Fruit fly (Drosophila melanogaster) whole organism, adult: ENCODE data around the gene CG46313.

Experiments used
- CG11617 ChIP-seq: fragments of 200-800 bp; sonication (Bioruptor generic); optimal IDR thresholded peaks from 2 replicates; lab custom pipeline; 2017; ENCODE audit warnings: mild to moderate bottlenecking, missing biosample characterization, missing genetic modification reagents, missing genetic modification characterization
- CG14711 ChIP-seq: fragments of 200-800 bp; sonication (Bioruptor generic); optimal IDR thresholded peaks from 2 replicates; lab custom pipeline; 2018; ENCODE audit warnings: missing biosample characterization, mild to moderate bottlenecking, missing genetic modification characterization, moderate library complexity
- CG1620 ChIP-seq: fragments of 200-800 bp; sonication (Bioruptor generic); optimal IDR thresholded peaks from 2 replicates; lab custom pipeline; 2016; ENCODE audit warnings: missing biosample characterization, missing genetic modification characterization
- Clk ChIP-seq: fragments of 200-800 bp; sonication (Bioruptor generic); optimal IDR thresholded peaks from 2 replicates; lab custom pipeline; 2017; ENCODE audit warnings: missing biosample characterization, missing genetic modification characterization
- Crg-1 ChIP-seq: fragments of 200-800 bp; sonication (Bioruptor generic); optimal IDR thresholded peaks from 2 replicates; lab custom pipeline; 2016; ENCODE audit warnings: missing biosample characterization, missing genetic modification characterization
- Hr96 ChIP-seq: fragments of 200-800 bp; sonication (Bioruptor generic); optimal IDR thresholded peaks from 2 replicates; lab custom pipeline; 2016; ENCODE audit warnings: missing biosample characterization, missing genetic modification characterization
- bab1 ChIP-seq: fragments of 200-800 bp; sonication (Bioruptor generic); optimal IDR thresholded peaks from 3 replicates; lab custom pipeline; 2019; ENCODE audit warnings: missing biosample characterization, mild to moderate bottlenecking, missing genetic modification characterization, moderate library complexity
- cnc ChIP-seq, 2 experiments: fragments of >200 bp; optimal IDR thresholded peaks; 2 replicates each; lab custom pipeline; 2017
- kay ChIP-seq: fragments of 200-800 bp; sonication (Bioruptor generic); peaks from one replicate; lab custom pipeline; 2016; ENCODE audit warnings: missing biosample characterization, missing genetic modification characterization, borderline replicate concordance
- pad ChIP-seq: fragments of 200-800 bp; sonication (Bioruptor generic); optimal IDR thresholded peaks from 3 replicates; lab custom pipeline; 2017; ENCODE audit warnings: missing biosample characterization, missing genetic modification characterization, mild to moderate bottlenecking, moderate library complexity, missing genetic modification reagents
- toe ChIP-seq: fragments of 200-800 bp; sonication (Bioruptor generic); optimal IDR thresholded peaks from 2 replicates; lab custom pipeline; 2016; ENCODE audit warnings: missing biosample characterization, missing genetic modification characterization

DNA sequence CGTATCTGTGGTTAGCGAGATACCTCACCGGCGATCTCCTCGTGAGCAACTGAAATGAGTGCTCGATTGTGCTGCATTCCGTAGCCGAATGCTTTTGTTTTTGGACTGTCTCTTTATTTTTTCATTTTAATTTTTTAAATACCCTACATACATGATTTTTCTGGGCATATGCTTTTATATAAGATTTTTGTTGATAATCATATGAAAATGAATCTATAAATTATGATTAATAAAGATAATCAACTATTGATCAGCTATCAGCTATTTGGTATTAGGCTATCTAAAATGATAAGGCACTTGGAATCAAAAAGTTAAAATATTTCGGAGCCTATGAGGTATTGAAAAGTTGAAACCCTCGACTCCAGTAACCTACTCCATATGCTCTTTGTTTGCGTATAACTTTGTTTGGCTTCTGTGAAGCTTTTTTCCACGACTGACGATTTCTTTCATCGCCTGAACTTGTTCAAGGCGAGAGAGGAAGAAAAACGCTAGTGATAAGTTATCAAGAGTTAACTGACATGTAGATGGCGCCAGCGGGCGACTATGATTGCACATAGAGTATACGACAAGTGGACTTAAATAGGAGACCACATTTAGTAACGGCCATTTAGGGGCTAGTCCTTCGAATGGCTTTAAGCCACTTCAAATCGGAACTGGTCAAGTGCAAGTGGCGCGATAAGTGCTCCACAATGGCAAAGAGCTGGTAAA, 11.6 kb downstream of the CG46313 start, which contains the start of gene CG31076:
- TF ChIP-seq bab1 (GFP tag; lab: Kevin White, UChicago) = no peak
- peak; percentile 18 for TF ChIP-seq toe (GFP tag; lab: Kevin White, UChicago)
- TF ChIP-seq pad (GFP tag; lab: Kevin White, UChicago) = no peak
- TF ChIP-seq cnc (optimal IDR thresholded peaks at IDR 0.05; lab: Kevin White, UChicago) = no peak
- TF ChIP-seq CG14711 = peak; percentile 30
- no peak for TF ChIP-seq kay (GFP tag; lab: Kevin White, UChicago)
- no peak for TF ChIP-seq CG1620 (GFP tag; lab: Kevin White, UChicago)
- no peak for TF ChIP-seq Crg-1 (GFP tag; lab: Kevin White, UChicago)
- TF ChIP-seq CG11617 (GFP tag; lab: Kevin White, UChicago) = no peak
- no peak for TF ChIP-seq Hr96 (GFP tag; lab: Kevin White, UChicago)
- no peak for TF ChIP-seq Clk (GFP tag; lab: Kevin White, UChicago)
